Fruit fly (Drosophila melanogaster): Measurements from ENCODE around the gene tfc.
A peak's percentile ranks its signal among the peaks of the same experiment; 100 is the strongest.

tfc gene

DNA sequence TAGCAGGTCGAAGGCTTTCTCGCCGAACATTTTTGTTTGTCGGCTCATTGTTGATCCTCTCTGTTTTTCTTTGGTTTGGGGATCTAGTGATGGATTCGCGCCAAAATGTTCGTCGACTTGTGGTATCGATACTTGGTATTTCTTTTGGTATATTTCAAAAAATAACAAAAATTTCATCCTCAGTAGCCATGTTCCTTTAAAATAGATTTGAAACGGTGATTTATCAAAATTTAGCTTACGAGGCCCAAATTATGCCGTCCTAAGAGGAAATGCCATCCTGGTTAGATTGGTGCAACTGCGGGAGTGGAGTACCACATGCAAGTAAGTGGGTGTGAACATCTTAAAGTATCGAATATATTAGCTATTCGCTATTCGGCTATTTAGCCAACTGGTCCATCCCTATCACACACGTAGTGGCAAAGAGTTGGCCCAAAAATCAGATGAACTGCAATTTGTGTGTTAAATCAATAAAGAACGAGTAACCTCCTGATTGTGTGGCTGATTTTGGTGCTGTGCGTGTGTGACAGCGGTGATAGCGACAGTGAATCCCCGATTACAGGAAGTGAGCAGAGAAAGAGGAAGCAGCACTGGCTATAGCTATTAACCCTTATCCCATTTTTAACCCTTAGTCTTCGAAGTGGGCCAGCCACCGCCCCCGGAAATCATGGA, 8.5 kb upstream of the tfc start, which contains the start of the genes Psf1 and Sac1 (continued):
- TF ChIP-seq Taf1 (GFP tag; IDR thresholded peaks at IDR 0.05): no peak
- peak; percentile 10 for TF ChIP-seq CG8924 (tag; optimal IDR thresholded peaks at IDR 0.05)
- TF ChIP-seq pho (GFP tag; optimal IDR thresholded peaks at IDR 0.05): peak; percentile 57
- TF ChIP-seq Opbp (GFP tag; IDR thresholded peaks at IDR 0.05; ENCODE audit: partially characterized antibody): peak; percentile 73
- TF ChIP-seq CG3838 (GFP tag; optimal IDR thresholded peaks at IDR 0.05): no peak
- TF ChIP-seq Sry-δ (GFP tag; optimal IDR thresholded peaks at IDR 0.05): peak; percentile 98
- TF ChIP-seq stwl (tag; optimal IDR thresholded peaks at IDR 0.05): peak; percentile 42
- TF ChIP-seq Aef1 (GFP tag; IDR thresholded peaks at IDR 0.05): 0 out of 3 replicates have a peak, but pooled peaks have one; percentile 25
- TF ChIP-seq vnd (GFP tag; IDR thresholded peaks at IDR 0.05; ENCODE audit: partially characterized antibody): peak; percentile 82
- TF ChIP-seq Ets65A (GFP tag): peak; percentile 96
- no peak for TF ChIP-seq Ravus (GFP tag; IDR thresholded peaks at IDR 0.05)
- no peak for TF ChIP-seq CG17328 (GFP tag; IDR thresholded peaks at IDR 0.05)
- TF ChIP-seq crp (GFP tag; optimal IDR thresholded peaks at IDR 0.05): peak in 1 of 2 experiments; percentile 12
- peak; percentile 99 for TF ChIP-seq Sin3A (optimal IDR thresholded peaks at IDR 0.05)
- peak; percentile 28; the same call in 1 of the 2 replicates for TF ChIP-seq esg (GFP tag; conservative IDR thresholded peaks at IDR 0.05)
- peak; percentile 37 to 59 for TF ChIP-seq dpn (GFP tag; optimal IDR thresholded peaks at IDR 0.05)
- peak; percentile 49 for TF ChIP-seq lab (GFP tag; optimal IDR thresholded peaks at IDR 0.05)
- no peak for TF ChIP-seq Lpt (GFP tag; optimal IDR thresholded peaks at IDR 0.05)
- no peak for TF ChIP-seq Vsx1 (GFP tag; optimal IDR thresholded peaks at IDR 0.05)
- TF ChIP-seq CG2129 (GFP tag; IDR thresholded peaks at IDR 0.05; ENCODE audit: partially characterized antibody): peak; percentile 80
- peak; percentile 83 for TF ChIP-seq CG30020 (tag; optimal IDR thresholded peaks at IDR 0.05)
- peak; percentile 95 for TF ChIP-seq Dll (GFP tag; IDR thresholded peaks at IDR 0.05; ENCODE audit: partially characterized antibody)
- TF ChIP-seq CoRest (tag; optimal IDR thresholded peaks at IDR 0.05): peak; percentile 71
- peak; percentile 29; the same call in 1 of the 4 replicates for TF ChIP-seq Gug (GFP tag; IDR thresholded peaks at IDR 0.05)
- TF ChIP-seq Sry-β (GFP tag; optimal IDR thresholded peaks at IDR 0.05): peak; percentile 81
- peak; percentile 50 for TF ChIP-seq nerfin-1 (tag; optimal IDR thresholded peaks at IDR 0.05)
- peak; percentile 47 for TF ChIP-seq CG1647 (GFP tag; optimal IDR thresholded peaks at IDR 0.05)
- peak; percentile 48 for TF ChIP-seq CG10654 (GFP tag; optimal IDR thresholded peaks at IDR 0.05)
- peak; percentile 81 for TF ChIP-seq CG14710 (tag; optimal IDR thresholded peaks at IDR 0.05)
- TF ChIP-seq pan (optimal IDR thresholded peaks at IDR 0.05): no peak
- peak in 1 of 2 experiments; percentile 13 for TF ChIP-seq pan (GFP tag; optimal IDR thresholded peaks at IDR 0.05 in 1 of 2, IDR thresholded peaks at IDR 0.05 in 1 of 2)
- TF ChIP-seq CG33557 (GFP tag; optimal IDR thresholded peaks at IDR 0.05): peak; percentile 50
- no peak for TF ChIP-seq CG8290 (GFP tag; optimal IDR thresholded peaks at IDR 0.05)
- TF ChIP-seq CG8290 (tag; optimal IDR thresholded peaks at IDR 0.05): peak in 1 of 2 experiments; percentile 27
- peak; percentile 57 for TF ChIP-seq CG13424 (tag; optimal IDR thresholded peaks at IDR 0.05)
- peak; percentile 4 for TF ChIP-seq CG8388 (GFP tag; optimal IDR thresholded peaks at IDR 0.05)
- TF ChIP-seq Nf-YA (GFP tag; IDR thresholded peaks at IDR 0.05): peak; percentile 13; the same call in 1 of the 2 replicates
- TF ChIP-seq Abd-B (GFP tag; optimal IDR thresholded peaks at IDR 0.05): peak; percentile 47
- peak; percentile 50 for TF ChIP-seq CG13775 (GFP tag; optimal IDR thresholded peaks at IDR 0.05)
- no peak for TF ChIP-seq unpg (GFP tag; optimal IDR thresholded peaks at IDR 0.05)
- TF ChIP-seq CG7556 (GFP tag; optimal IDR thresholded peaks at IDR 0.05): no peak
- TF ChIP-seq Myb (GFP tag; optimal IDR thresholded peaks at IDR 0.05): peak; percentile 35
- TF ChIP-seq CG5180 (GFP tag; optimal IDR thresholded peaks at IDR 0.05): no peak
- TF ChIP-seq CG12769 (tag; optimal IDR thresholded peaks at IDR 0.05): no peak
- TF ChIP-seq fu2 (GFP tag; optimal IDR thresholded peaks at IDR 0.05): peak; percentile 77
- no peak for TF ChIP-seq Kr (GFP tag; optimal IDR thresholded peaks at IDR 0.05)
- peak; percentile 74 for TF ChIP-seq CG17802 (tag; optimal IDR thresholded peaks at IDR 0.05)
- TF ChIP-seq Sox102F (GFP tag; optimal IDR thresholded peaks at IDR 0.05): peak; percentile 32
- no peak for TF ChIP-seq tio (GFP tag; optimal IDR thresholded peaks at IDR 0.05)

Measured in whole organism, embryonic.